Fruit fly (Drosophila melanogaster): Measurements from ENCODE around the gene bur.

- TF ChIP-seq Pif1A (GFP tag; optimal IDR thresholded peaks at IDR 0.05) (no peak), CG9948 (tag; optimal IDR thresholded peaks at IDR 0.05) (no peak), CG8159 (tag; optimal IDR thresholded peaks at IDR 0.05) (no peak), CG32121 (GFP tag; IDR thresholded peaks at IDR 0.05) (no peak), CG8301 (tag; optimal IDR thresholded peaks at IDR 0.05) (no peak), CG13204 (GFP tag; optimal IDR thresholded peaks at IDR 0.05) (no peak), D1 (tag; optimal IDR thresholded peaks at IDR 0.05) (no peak), CG34367 (tag; optimal IDR thresholded peaks at IDR 0.05) (no peak), CG10348 (GFP tag; IDR thresholded peaks at IDR 0.05) (no peak), fd96Ca (GFP tag; IDR thresholded peaks at IDR 0.05) (no peak)
Measured at dm6 chr2L:21221114-21221578, 41.7 kb upstream of the bur start, which contains the start of gene CG8677.
